Worm (Caenorhabditis elegans) whole organism, L4/young adult: ENCODE data around the gene Y54G2A.37.

ENCODE experiments used
- W03F9.2 ChIP-seq: fragments of 150-350 bp; optimal IDR thresholded peaks from 2 replicates; lab custom pipeline; 2014; ENCODE audit warnings: missing biosample characterization, missing genetic modification characterization
- dao-5 ChIP-seq: sonication (generic microtip); optimal IDR thresholded peaks from 2 replicates; lab custom pipeline; 2016; ENCODE audit warnings: missing genotype, missing genetic modification characterization, moderate library complexity, missing compliant biosample characterization
- him-1 ChIP-seq: sonication (generic microtip); optimal IDR thresholded peaks from 2 replicates; lab custom pipeline; 2016; ENCODE audit warnings: missing genotype, missing genetic modification reagents, missing genetic modification characterization, missing compliant biosample characterization

The Y54G2A.37 gene

DNA sequence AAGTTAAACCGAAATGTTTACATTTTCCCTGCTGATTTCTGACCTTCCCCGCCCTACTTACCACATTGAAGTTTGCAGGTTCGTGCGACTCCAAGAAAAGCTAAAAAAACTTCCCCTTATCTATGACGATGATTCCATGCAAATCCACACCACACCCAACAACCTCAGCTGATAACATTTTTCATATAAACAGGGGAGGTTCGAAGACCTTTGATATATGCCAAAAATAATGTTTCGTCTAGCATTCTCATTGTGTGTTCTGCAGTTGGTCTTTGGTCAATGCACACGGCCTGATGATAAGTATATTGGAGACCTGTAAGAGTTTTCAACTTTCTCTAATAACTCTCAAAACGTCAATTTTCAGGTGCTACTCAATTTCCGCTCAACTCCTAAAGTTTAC lies 33.7 kb downstream of the Y54G2A.37 start:
- TF ChIP-seq W03F9.2 (tag; lab: Kevin White, UChicago) (no peak), him-1 (tag; lab: Kevin White, UChicago) (no peak), dao-5 (tag; lab: Kevin White, UChicago) (no peak)

DNA sequence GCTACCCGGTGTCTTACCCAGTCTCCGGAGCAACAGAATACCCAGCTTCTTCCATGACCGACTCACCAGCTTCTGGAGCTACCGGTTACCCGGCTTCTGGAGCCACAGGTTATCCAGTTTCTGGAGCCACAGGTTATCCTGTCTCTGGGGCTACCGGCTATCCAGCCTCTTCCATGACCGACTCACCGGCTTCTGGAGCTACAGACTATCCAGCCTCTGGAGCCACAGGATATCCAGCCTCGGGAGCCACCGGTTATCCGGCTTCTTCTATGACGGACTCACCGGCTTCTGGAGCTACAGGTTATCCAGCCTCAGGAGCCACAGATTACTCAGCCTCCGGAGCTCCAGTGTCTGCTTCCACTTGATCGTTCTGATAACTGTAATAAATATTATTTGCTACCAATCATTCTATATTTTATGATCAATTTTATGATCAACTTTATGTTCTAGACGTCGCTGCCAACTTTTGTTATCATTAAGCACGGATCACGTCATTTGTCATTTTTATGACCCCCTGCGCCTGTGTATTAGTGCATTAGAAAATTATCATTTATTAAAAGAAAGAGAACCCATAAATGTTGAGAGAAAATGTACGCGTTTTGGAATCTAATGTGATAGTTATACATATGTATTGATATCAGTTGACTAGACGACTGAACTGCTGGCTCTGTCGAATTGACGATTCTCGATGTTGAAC lies 34.7 kb downstream of the Y54G2A.37 start:
- no peak for TF ChIP-seq W03F9.2 (tag; lab: Kevin White, UChicago)
- TF ChIP-seq him-1 (tag; lab: Kevin White, UChicago) = no peak
- TF ChIP-seq dao-5 (tag; lab: Kevin White, UChicago) = no peak

ce11 chrIV:2858734-2859133 lies 38.2 kb downstream of the Y54G2A.37 start:
- TF ChIP-seq W03F9.2 (tag; lab: Kevin White, UChicago) (no peak), dao-5 (tag; lab: Kevin White, UChicago) (no peak), him-1 (tag; lab: Kevin White, UChicago) (no peak)

DNA sequence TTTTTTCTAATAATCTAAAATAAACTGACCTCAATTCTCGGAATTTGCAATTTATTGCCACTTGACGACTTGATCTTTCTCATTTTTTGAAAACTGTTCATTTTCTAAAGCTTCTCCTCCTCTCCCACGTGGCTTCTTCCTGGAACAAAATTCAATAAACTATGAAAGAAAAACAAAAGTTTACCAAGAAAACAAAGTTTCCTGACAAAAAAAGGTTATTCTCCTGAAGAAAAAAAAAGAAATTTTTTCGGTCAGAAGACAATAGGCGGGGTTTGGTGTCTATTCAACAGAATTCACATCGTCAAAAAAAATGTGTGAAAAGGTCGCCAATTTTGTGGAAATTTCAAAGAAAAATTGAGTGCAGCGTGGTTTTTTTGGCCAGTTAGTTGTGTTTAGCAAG lies 44.2 kb downstream of the Y54G2A.37 start, which contains the start of gene Y54G2A.16:
Gene Y54G2A.16, minus strand, starts transcription at position 101 of the 400 bp plus-strand sequence.
- TF ChIP-seq W03F9.2 (tag; lab: Kevin White, UChicago) = no peak
- no peak for TF ChIP-seq dao-5 (tag; lab: Kevin White, UChicago)
- TF ChIP-seq him-1 (tag; lab: Kevin White, UChicago) = no peak
